Worm (Caenorhabditis elegans) whole organism, mixed stage, embryonic: ENCODE measurements around the gene C18D4.12.

Experiments
- lin-13 ChIP-seq: fragments of 150-350 bp; optimal IDR thresholded peaks from 2 replicates; lab custom pipeline; 2014; ENCODE audit warnings: missing biosample characterization, missing genetic modification characterization
- lin-32 ChIP-seq: fragments of 200-800 bp; sonication (Bioruptor generic); optimal IDR thresholded peaks from 2 replicates; lab custom pipeline; 2018; ENCODE audit warnings: mild to moderate bottlenecking, missing genetic modification characterization, missing compliant biosample characterization
- lsy-2 ChIP-seq: fragments of 150-350 bp; optimal IDR thresholded peaks from 2 replicates; lab custom pipeline; 2014; ENCODE audit warnings: missing biosample characterization, missing genetic modification characterization
- mep-1 ChIP-seq: fragments of 150-350 bp; optimal IDR thresholded peaks from 2 replicates; lab custom pipeline; 2017; ENCODE audit warnings: missing biosample characterization, missing genetic modification reagents, missing genetic modification characterization, inconsistent platforms
- tbx-8 ChIP-seq: fragments of 200-800 bp; sonication (Bioruptor generic); optimal IDR thresholded peaks from 2 replicates; lab custom pipeline; 2018; ENCODE audit warnings: mild to moderate bottlenecking, missing genetic modification characterization, moderate library complexity, missing compliant biosample characterization
- unc-39 ChIP-seq: fragments of 150-350 bp; optimal IDR thresholded peaks from 2 replicates; lab custom pipeline; 2014; ENCODE audit warnings: missing biosample characterization, missing genetic modification characterization
- unc-62 ChIP-seq: fragments of 150-350 bp; optimal IDR thresholded peaks from 2 replicates; lab custom pipeline; 2014; ENCODE audit warnings: missing biosample characterization, missing genetic modification reagents, missing genetic modification characterization

- TF ChIP-seq lin-32 (GFP tag; lab: Kevin White, UChicago) (no peak), tbx-8 (GFP tag; lab: Kevin White, UChicago) (no peak), unc-39 (no peak), lsy-2 (no peak), lin-13 (tag; lab: Kevin White, UChicago) (no peak), mep-1 (tag; lab: Kevin White, UChicago) (no peak), unc-62 (no peak)
Observed at ce11 chrV:17548635-17549034, 18.2 kb upstream of the C18D4.12 start.
